Worm (Caenorhabditis elegans): ENCODE data around the gene T09A5.4.

DNA sequence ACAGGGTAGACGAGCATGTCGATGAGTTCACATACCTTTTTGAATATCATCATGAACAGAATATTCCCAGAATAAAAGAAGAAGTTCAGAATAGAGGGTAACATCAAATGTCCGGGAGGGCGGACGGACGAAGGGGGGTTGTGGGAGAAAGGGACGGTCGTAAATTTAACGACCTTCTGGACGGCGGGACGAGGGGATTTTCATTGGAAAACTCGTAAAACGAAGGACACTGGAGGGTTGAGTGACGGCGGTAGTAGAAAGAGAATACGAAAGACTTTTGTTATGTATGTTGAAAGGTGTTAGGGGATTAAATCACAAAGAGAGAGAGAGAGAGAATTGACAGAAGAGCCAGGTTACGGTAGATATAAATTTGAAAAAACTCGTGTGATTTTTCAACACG is 4.6 kb downstream of the T09A5.4 start:
- no peak for TF ChIP-seq ztf-11 (tag; optimal IDR thresholded peaks at IDR 0.05)
- no peak for TF ChIP-seq nhr-28 (tag; optimal IDR thresholded peaks at IDR 0.05)
- TF ChIP-seq sptf-1 (tag; optimal IDR thresholded peaks at IDR 0.05) = no peak
- TF ChIP-seq nhr-76 (tag; optimal IDR thresholded peaks at IDR 0.05) = no peak
- TF ChIP-seq M03D4.4 (tag; optimal IDR thresholded peaks at IDR 0.05) = no peak
